Fruit fly (Drosophila melanogaster): ENCODE data around the gene CG10969.

CG10969 gene

dm6 chr3L:12772740-12773686 is 7.9 kb downstream of the CG10969 start, which contains the start of gene Hip1:
Gene Hip1 (minus strand): TSS chr3L:12773573.
- TF ChIP-seq D1 (tag; optimal IDR thresholded peaks at IDR 0.05) (no peak), CG32121 (GFP tag; IDR thresholded peaks at IDR 0.05) (no peak), CG8301 (tag; optimal IDR thresholded peaks at IDR 0.05) (no peak), Ets98B (GFP tag; IDR thresholded peaks at IDR 0.05) (no peak), Pif1B (GFP tag; optimal IDR thresholded peaks at IDR 0.05) (no peak), rn (GFP tag; IDR thresholded peaks at IDR 0.05) (no peak), Snoo (tag; optimal IDR thresholded peaks at IDR 0.05) (no peak), CG14655 (GFP tag; optimal IDR thresholded peaks at IDR 0.05) (no peak), CG9948 (tag; optimal IDR thresholded peaks at IDR 0.05) (no peak)

dm6 chr3L:12754769-12755189 is 26.1 kb downstream of the CG10969 start, which contains the start of the genes CG10973 and Vps13D:
Gene CG10973 (minus strand): TSS chr3L:12754774.
Gene Vps13D (plus strand): TSS chr3L:12755049.
- no peak for TF ChIP-seq Snoo (tag; optimal IDR thresholded peaks at IDR 0.05)
- no peak for TF ChIP-seq CG14655 (GFP tag; optimal IDR thresholded peaks at IDR 0.05)
- TF ChIP-seq CG10348 (GFP tag; IDR thresholded peaks at IDR 0.05) = no peak
- TF ChIP-seq CG17806 (tag; optimal IDR thresholded peaks at IDR 0.05) = no peak
- no peak for TF ChIP-seq Pif1A (GFP tag; optimal IDR thresholded peaks at IDR 0.05)
- TF ChIP-seq fd96Ca (GFP tag; IDR thresholded peaks at IDR 0.05) = peak; percentile 35; the same call in 1 of the 3 replicates

- TF ChIP-seq CG15710 (tag; optimal IDR thresholded peaks at IDR 0.05) (peak; percentile 80), EcR (GFP tag; optimal IDR thresholded peaks at IDR 0.05) (no peak), CG10348 (GFP tag; IDR thresholded peaks at IDR 0.05) (no peak), CG17806 (tag; optimal IDR thresholded peaks at IDR 0.05) (peak; percentile 85), D1 (tag; optimal IDR thresholded peaks at IDR 0.05) (no peak), Pif1A (GFP tag; optimal IDR thresholded peaks at IDR 0.05) (peak; percentile 90), CG13204 (GFP tag; optimal IDR thresholded peaks at IDR 0.05) (no peak), Snoo (tag; optimal IDR thresholded peaks at IDR 0.05) (peak; percentile 65), rn (GFP tag; IDR thresholded peaks at IDR 0.05) (peak; percentile 84), CG9948 (tag; optimal IDR thresholded peaks at IDR 0.05) (peak; percentile 71), CG14655 (GFP tag; optimal IDR thresholded peaks at IDR 0.05) (no peak), CG12605 (GFP tag; IDR thresholded peaks at IDR 0.05) (no peak), fd96Ca (GFP tag; IDR thresholded peaks at IDR 0.05) (no peak), Pif1B (GFP tag; optimal IDR thresholded peaks at IDR 0.05) (peak; percentile 93), CG8159 (tag; optimal IDR thresholded peaks at IDR 0.05) (peak; percentile 87), Ets98B (GFP tag; IDR thresholded peaks at IDR 0.05) (peak; percentile 96), CG4496 (GFP tag; IDR thresholded peaks at IDR 0.05) (peak; percentile 97), CG32121 (GFP tag; IDR thresholded peaks at IDR 0.05) (peak; percentile 93), CG8301 (tag; optimal IDR thresholded peaks at IDR 0.05) (peak; percentile 87), gl (tag; optimal IDR thresholded peaks at IDR 0.05) (peak; percentile 54), CG34367 (tag; optimal IDR thresholded peaks at IDR 0.05) (no peak)
Measured at dm6 chr3L:12749567-12750535, 31.0 kb downstream of the CG10969 start, which contains the start of the genes Klc and CG10984. Gene Klc (minus strand): TSS chr3L:12750056. Gene CG10984 (plus strand): TSS chr3L:12750119.

dm6 chr3L:12748711-12749566 is 32.0 kb downstream of the CG10969 start:
- TF ChIP-seq CG8301 (tag; optimal IDR thresholded peaks at IDR 0.05) (no peak), Ets98B (GFP tag; IDR thresholded peaks at IDR 0.05) (no peak), CG9948 (tag; optimal IDR thresholded peaks at IDR 0.05) (no peak), CG17806 (tag; optimal IDR thresholded peaks at IDR 0.05) (no peak), rn (GFP tag; IDR thresholded peaks at IDR 0.05) (no peak), CG13204 (GFP tag; optimal IDR thresholded peaks at IDR 0.05) (no peak), fd96Ca (GFP tag; IDR thresholded peaks at IDR 0.05) (no peak), CG10348 (GFP tag; IDR thresholded peaks at IDR 0.05) (no peak), gl (tag; optimal IDR thresholded peaks at IDR 0.05) (no peak), CG12605 (GFP tag; IDR thresholded peaks at IDR 0.05) (no peak)

- no peak for TF ChIP-seq fd96Ca (GFP tag; IDR thresholded peaks at IDR 0.05)
- TF ChIP-seq D1 (tag; optimal IDR thresholded peaks at IDR 0.05) = no peak
- TF ChIP-seq CG14655 (GFP tag; optimal IDR thresholded peaks at IDR 0.05) = no peak
- no peak for TF ChIP-seq rn (GFP tag; IDR thresholded peaks at IDR 0.05)
- no peak for TF ChIP-seq CG8159 (tag; optimal IDR thresholded peaks at IDR 0.05)
Measured at dm6 chr3L:12746241-12746640, 34.7 kb downstream of the CG10969 start.

Data from whole organism, pupa.